Fruit fly (Drosophila melanogaster) Kc167 (cell line): ENCODE measurements around the gene CG13884.

Source experiments
- Myc ChIP-seq: fragments of >200 bp; optimal IDR thresholded peaks from 2 replicates; lab custom pipeline; 2017; ENCODE audit warnings: missing external identifiers
- Sin3A ChIP-seq: fragments of >200 bp; optimal IDR thresholded peaks from 2 replicates; lab custom pipeline; 2018; ENCODE audit warnings: missing external identifiers
- h ChIP-seq: fragments of >200 bp; optimal IDR thresholded peaks from 3 replicates; lab custom pipeline; 2018; ENCODE audit warnings: missing external identifiers
- insv ChIP-seq: fragments of >200 bp; optimal IDR thresholded peaks from 3 replicates; lab custom pipeline; 2018; ENCODE audit warnings: missing external identifiers
- psq ChIP-seq: fragments of >200 bp; optimal IDR thresholded peaks from 2 replicates; lab custom pipeline; 2017; ENCODE audit warnings: missing external identifiers
- ttk ChIP-seq: sonication (Bioruptor generic); optimal IDR thresholded peaks from 2 replicates; lab custom pipeline; 2017; ENCODE audit warnings: missing external identifiers

Gene CG13884

DNA sequence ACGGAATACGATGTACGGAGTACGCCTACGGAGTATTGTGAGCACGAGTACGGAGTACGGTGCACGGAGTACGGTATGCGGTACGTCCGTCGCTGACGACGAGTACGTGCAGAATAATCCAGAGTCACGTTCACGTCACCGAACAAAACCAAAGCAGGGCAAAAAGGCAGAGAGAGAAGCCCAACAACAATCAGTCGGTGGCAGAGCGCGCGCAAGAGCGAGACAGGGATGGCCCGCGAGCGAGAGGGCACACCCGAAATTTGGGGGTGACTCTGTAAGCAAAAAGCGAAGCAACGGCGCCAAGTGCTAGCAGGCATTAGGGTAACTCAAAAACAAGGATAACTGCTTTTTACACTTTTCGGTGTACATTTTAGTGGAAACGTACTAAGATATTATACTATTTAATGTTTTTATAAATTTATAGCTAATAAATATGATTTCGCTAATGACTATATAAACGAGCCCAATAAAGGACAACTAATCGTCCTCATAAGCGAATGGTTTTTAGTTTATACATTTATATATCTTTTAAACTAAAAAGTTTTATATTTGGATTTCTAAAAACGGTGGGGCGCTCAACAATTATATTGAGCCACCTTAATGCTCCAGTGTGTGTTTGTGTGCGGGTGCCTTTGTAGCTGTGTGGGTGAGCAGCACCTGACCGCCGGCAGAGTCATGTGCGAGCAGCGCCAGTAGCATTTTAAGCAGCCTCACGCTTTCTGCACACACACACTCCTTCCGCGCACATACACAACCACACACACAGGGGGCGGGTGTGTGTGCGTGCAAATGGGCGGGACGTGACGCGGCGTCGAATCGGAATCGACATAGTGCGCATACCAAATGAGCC, 11.2 kb upstream of the CG13884 start:
- TF ChIP-seq h (lab: Kevin White, UChicago), result no peak
- TF ChIP-seq insv (lab: Kevin White, UChicago), result no peak
- no peak for TF ChIP-seq psq (lab: Kevin White, UChicago)
- TF ChIP-seq Myc (lab: Kevin White, UChicago), result no peak
- no peak for TF ChIP-seq Sin3A (lab: Kevin White, UChicago)
- TF ChIP-seq ttk (lab: Kevin White, UChicago), result no peak

DNA sequence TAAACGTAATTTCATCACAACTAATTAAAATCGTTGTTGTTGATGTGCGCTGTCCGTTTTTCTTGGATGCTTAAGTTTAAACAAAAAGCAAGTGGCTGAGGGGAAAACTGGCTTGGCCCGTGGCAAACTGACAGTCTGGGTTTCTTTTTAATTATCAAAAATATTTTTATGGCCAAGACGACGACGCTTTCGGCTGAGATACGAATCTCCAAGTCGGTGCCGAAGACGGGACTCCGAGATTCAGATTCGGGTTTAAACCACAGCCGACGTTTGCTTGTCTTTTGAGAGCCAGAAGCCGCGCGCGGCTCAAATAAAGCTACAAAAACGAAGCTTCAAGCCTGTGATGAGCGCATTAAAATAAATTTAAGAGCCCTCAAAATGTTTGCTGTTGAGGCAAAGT, 9.4 kb upstream of the CG13884 start:
- TF ChIP-seq insv (lab: Kevin White, UChicago) (no peak), h (lab: Kevin White, UChicago) (no peak), ttk (lab: Kevin White, UChicago) (no peak), Sin3A (lab: Kevin White, UChicago) (no peak), psq (lab: Kevin White, UChicago) (no peak), Myc (lab: Kevin White, UChicago) (no peak)

DNA sequence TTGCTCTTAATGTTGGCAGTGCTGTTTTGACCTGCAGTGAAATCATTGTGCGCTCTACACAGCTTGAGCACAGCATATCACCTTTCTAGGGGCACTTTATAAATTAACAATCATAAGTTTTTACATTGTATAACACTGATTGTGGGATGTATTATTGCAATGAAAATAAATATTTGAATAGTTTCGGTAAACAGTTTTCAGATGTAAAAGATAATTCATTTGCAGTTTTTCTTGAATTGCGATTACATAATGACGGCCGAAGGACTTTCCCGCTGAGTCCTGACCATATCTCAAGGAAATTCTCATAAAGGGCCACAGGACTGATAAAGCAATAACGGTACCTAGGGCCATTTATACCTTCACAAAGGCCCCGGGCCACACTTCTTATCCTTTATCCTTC, 8.3 kb upstream of the CG13884 start:
- TF ChIP-seq Sin3A (lab: Kevin White, UChicago) (no peak), Myc (lab: Kevin White, UChicago) (no peak), insv (lab: Kevin White, UChicago) (no peak), ttk (lab: Kevin White, UChicago) (no peak), h (lab: Kevin White, UChicago) (no peak), psq (lab: Kevin White, UChicago) (no peak)

DNA sequence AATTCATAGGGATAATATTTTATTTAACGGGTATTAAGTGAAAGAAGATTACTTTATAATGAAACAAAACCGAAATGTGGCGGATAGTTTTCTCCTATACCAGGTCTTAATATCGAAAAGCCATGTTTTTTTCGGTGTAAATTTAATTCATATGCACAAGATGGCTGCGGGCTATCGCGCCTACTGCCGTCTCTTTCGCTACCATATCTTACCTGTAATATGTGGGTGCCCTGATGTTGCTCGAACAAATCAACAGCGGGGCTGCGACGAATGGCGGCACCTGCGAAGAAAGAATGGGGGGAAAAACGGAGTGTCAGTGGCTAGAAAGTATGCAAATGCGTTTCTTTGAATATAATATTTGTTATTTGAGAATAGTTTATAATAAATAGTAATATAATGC, 5.0 kb upstream of the CG13884 start:
- TF ChIP-seq insv (lab: Kevin White, UChicago) (no peak), ttk (lab: Kevin White, UChicago) (no peak), Myc (lab: Kevin White, UChicago) (no peak), Sin3A (lab: Kevin White, UChicago) (no peak), h (lab: Kevin White, UChicago) (no peak), psq (lab: Kevin White, UChicago) (no peak)

DNA sequence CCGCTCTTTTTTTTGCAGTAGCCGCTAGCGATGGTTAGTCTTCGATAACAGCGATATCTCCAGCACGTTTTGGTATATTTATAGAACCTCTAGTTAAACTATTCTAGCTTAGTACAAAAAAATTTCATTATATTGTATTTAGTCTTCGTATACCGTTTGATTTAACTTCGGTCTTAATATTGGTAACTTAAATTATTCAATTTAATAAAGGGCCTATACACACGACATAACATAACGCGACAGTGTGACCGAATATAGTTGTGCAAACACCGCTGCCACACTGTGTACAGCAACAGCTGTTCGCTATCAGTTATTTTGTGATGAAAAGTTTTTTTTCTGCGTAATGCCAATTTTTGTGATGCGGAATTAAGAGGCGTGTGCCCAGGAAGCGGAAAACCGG, 5.0 kb downstream of the CG13884 start, which contains the start of the genes Cdc5 and CG1233:
Gene Cdc5 (minus strand): TSS at position 183 of the 400 bp plus-strand sequence.
Gene CG1233 (plus strand): TSS at position 272 of the 400 bp plus-strand sequence.
- TF ChIP-seq Sin3A (lab: Kevin White, UChicago) (no peak), insv (lab: Kevin White, UChicago) (no peak), psq (lab: Kevin White, UChicago) (no peak), ttk (lab: Kevin White, UChicago) (no peak), Myc (lab: Kevin White, UChicago) (no peak), h (lab: Kevin White, UChicago) (no peak)

DNA sequence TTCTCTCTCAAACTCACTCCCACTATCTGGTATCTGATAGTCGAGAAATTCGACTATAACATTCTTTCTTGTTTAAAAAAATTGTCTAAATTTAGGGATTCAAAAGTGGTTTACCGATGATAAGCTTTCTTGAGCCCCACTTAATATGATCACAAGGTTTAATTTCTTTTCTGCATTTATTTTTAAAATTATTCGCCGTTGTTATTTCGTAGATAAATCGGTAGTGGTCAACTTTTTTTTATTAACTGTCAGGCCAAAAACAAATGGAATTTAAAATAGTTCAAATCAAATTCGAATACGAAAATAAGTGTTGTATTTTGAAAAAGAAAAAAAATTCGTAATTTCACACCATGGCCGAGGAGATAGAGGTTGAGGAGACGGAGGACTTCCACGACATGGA, 8.6 kb downstream of the CG13884 start, which contains the start of gene Roc1b:
Gene Roc1b (plus strand): TSS at position 301 of the 400 bp plus-strand sequence.
- TF ChIP-seq ttk (lab: Kevin White, UChicago) (no peak), Sin3A (lab: Kevin White, UChicago) (no peak), h (lab: Kevin White, UChicago) (no peak), Myc (lab: Kevin White, UChicago) (no peak), psq (lab: Kevin White, UChicago) (no peak), insv (lab: Kevin White, UChicago) (no peak)

DNA sequence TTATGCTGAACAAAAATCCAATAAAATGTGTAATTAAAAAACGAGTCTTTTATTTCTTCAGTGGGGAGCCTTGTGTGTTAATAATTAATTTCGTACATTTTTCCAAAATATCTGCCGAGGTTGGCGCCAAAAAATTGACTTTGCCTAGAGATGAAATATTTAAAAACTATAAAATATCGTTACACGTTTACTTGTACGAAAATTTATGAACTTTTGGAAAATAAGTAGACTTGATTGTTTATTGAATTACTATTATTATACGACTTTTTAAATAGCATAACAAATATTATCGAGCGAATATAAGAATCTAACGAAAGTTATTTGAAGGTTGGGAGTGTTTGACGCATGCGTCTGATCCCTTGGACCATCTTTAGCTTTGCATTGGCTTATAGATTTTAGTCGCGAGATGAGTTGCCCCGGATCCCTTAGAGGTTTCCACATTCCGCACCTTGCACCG, 10.2 kb downstream of the CG13884 start, which contains the start of gene CG1231:
Gene CG1231 (plus strand): TSS at position 407 of the 457 bp plus-strand sequence.
- no peak for TF ChIP-seq h (lab: Kevin White, UChicago)
- no peak for TF ChIP-seq Myc (lab: Kevin White, UChicago)
- TF ChIP-seq psq (lab: Kevin White, UChicago), result no peak
- no peak for TF ChIP-seq Sin3A (lab: Kevin White, UChicago)
- no peak for TF ChIP-seq ttk (lab: Kevin White, UChicago)
- no peak for TF ChIP-seq insv (lab: Kevin White, UChicago)

DNA sequence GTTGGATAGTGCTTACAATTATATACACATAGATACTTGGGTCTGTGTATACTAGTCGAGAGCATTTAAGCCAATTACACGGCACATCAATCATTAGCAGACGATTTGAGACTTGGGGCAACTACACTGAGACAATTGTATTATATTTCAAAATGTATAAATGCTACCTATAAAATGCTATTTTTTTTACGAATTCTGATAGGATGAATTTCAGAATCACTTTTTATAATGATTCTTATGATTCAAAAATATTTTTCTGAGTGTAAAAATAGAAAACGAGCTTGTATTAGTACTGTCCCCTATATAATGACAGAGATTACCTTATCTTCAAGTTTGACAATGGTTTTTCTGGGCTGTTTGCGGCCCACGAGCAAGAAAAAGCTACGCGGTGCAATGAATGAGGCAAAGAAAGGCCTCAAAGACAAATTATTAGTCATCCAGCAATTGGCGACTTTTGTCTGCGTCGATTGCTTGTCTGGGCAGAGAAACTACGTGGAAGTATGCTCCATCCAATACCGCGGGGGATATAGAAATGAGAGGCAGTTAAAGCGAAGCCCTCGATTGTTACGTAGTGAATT, 15.5 kb downstream of the CG13884 start:
- no peak for TF ChIP-seq Sin3A (lab: Kevin White, UChicago)
- TF ChIP-seq ttk (lab: Kevin White, UChicago), result no peak
- TF ChIP-seq insv (lab: Kevin White, UChicago), result no peak
- TF ChIP-seq psq (lab: Kevin White, UChicago), result no peak
- no peak for TF ChIP-seq h (lab: Kevin White, UChicago)

DNA sequence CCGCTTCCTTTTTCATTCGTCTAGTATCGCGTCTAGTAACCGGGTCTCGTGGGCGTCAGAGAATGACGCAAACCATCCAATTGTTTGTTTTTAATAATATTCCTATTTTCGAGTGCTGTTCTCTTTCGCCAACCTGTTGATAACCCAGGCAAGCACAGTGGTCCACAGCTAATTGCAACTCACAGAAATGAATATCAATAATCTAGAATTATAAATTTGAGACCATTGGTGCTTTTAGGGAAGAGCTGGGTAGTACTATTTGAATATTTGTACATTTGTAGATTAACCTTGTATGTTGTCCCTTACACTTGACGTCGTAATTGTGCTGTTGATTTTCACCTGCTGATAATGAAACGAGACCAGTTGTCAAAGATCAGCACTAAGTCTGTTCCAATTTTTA, 16.5 kb downstream of the CG13884 start:
- no peak for TF ChIP-seq h (lab: Kevin White, UChicago)
- TF ChIP-seq Sin3A (lab: Kevin White, UChicago), result no peak
- TF ChIP-seq ttk (lab: Kevin White, UChicago), result no peak
- TF ChIP-seq psq (lab: Kevin White, UChicago), result no peak
- TF ChIP-seq Myc (lab: Kevin White, UChicago), result no peak
- no peak for TF ChIP-seq insv (lab: Kevin White, UChicago)

DNA sequence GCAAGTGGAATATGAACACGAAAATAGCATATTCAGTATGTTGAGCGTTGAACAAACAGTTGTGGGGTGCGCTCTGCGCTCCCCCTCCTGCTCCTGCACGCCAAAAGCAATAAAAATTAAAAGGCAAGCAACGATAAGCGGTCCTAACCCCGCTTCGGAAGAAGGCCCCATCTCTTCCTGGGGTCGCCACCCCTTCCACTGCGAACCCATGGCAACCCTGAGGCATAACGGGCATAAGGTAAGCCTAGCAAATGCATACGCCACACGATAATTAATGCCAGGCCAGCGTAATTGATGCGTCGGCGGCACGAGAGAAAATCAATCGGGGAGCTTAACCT, 17.9 kb downstream of the CG13884 start:
- TF ChIP-seq Sin3A (lab: Kevin White, UChicago) (no peak), Myc (lab: Kevin White, UChicago) (no peak), ttk (lab: Kevin White, UChicago) (no peak), insv (lab: Kevin White, UChicago) (no peak), psq (lab: Kevin White, UChicago) (no peak), h (lab: Kevin White, UChicago) (no peak)
